Fruit fly (Drosophila melanogaster) whole organism, embryonic: ENCODE results near the gene CG32278.

Experiments used
- Awh ChIP-seq: fragments of 200-800 bp; sonication (Bioruptor generic); IDR thresholded peaks from 2 replicates; pipeline ENCODE4, ENCODE4 v1.3.6; 2022; ENCODE audit warnings: missing biosample characterization, missing genetic modification characterization
- BEAF-32 ChIP-seq: fragments of 200-800 bp; sonication (Bioruptor generic); optimal IDR thresholded peaks from 3 replicates; lab custom pipeline; 2017; ENCODE audit warnings: missing biosample characterization, missing genetic modification characterization, mild to moderate bottlenecking, moderate library complexity, missing genetic modification reagents
- CG10979 ChIP-seq: fragments of 200-800 bp; sonication (Bioruptor generic); optimal IDR thresholded peaks from 2 replicates; lab custom pipeline; 2018; ENCODE audit warnings: missing biosample characterization, mild to moderate bottlenecking, missing genetic modification characterization, moderate library complexity
- Dip3 ChIP-seq: fragments of 200-800 bp; sonication (Bioruptor generic); optimal IDR thresholded peaks from 3 replicates; lab custom pipeline; 2016; ENCODE audit warnings: missing biosample characterization, missing genetic modification characterization
- Dp ChIP-seq: fragments of 200-800 bp; sonication (Bioruptor generic); optimal IDR thresholded peaks from 2 replicates; lab custom pipeline; 2018; ENCODE audit warnings: missing biosample characterization, mild to moderate bottlenecking, missing genetic modification characterization, moderate library complexity
- Mad ChIP-seq: fragments of 200-800 bp; sonication (Bioruptor generic); optimal IDR thresholded peaks from 2 replicates; lab custom pipeline; 2016; ENCODE audit warnings: missing biosample characterization, missing genetic modification characterization
- h ChIP-seq: fragments of >200 bp; optimal IDR thresholded peaks from 2 replicates; lab custom pipeline; 2017
- pfk ChIP-seq: fragments of 200-800 bp; sonication (Bioruptor generic); optimal IDR thresholded peaks from 2 replicates; lab custom pipeline; 2018; ENCODE audit warnings: missing biosample characterization, mild to moderate bottlenecking, missing genetic modification characterization, moderate library complexity
- tll ChIP-seq, 2 experiments: fragments of 200-800 bp in 1 of 2; fragments of >200 bp in 1 of 2; sonication (Bioruptor generic) in 1 of 2; optimal IDR thresholded peaks; 2 replicates each; lab custom pipeline; 2017 to 2019; ENCODE audit warnings: missing biosample characterization in 2 of 2, missing genetic modification characterization in 2 of 2, mild to moderate bottlenecking in 1 of 2, moderate library complexity in 1 of 2

- TF ChIP-seq tll (GFP tag; optimal IDR thresholded peaks at IDR 0.05; lab: Kevin White, UChicago) (peak; percentile 53 to 97), CG10979 (tag; lab: Kevin White, UChicago) (peak; percentile 36), Dip3 (GFP tag; lab: Kevin White, UChicago) (peak; percentile 73), Mad (GFP tag; lab: Kevin White, UChicago) (peak; percentile 67), Dp (GFP tag; lab: Kevin White, UChicago) (peak; percentile 84), Awh (no peak), pfk (GFP tag; lab: Kevin White, UChicago) (no peak), h (lab: Kevin White, UChicago) (no peak), BEAF-32 (GFP tag; lab: Kevin White, UChicago) (peak; percentile 96)
Observed at dm6 chr3L:3178530-3179096, 9.5 kb downstream of the CG32278 start, which contains the start of the genes MnM and Girdin.
